Worm (Caenorhabditis elegans) whole organism, L1 larva: Measurements from ENCODE around the gene W03F9.2.

Experiments
- F16B12.6 ChIP-seq: fragments of 150-350 bp; optimal IDR thresholded peaks from 2 replicates; lab custom pipeline; 2014; ENCODE audit warnings: missing biosample characterization, missing genetic modification characterization
- alr-1 ChIP-seq: fragments of 200-800 bp; sonication (Bioruptor generic); optimal IDR thresholded peaks from 2 replicates; lab custom pipeline; 2018; ENCODE audit warnings: borderline replicate concordance, mild to moderate bottlenecking, missing genetic modification characterization, missing compliant biosample characterization
- blmp-1 ChIP-seq: fragments of 150-350 bp; optimal IDR thresholded peaks from 2 replicates; lab custom pipeline; 2014; ENCODE audit warnings: missing biosample characterization, missing genetic modification characterization
- ceh-82 ChIP-seq, 3 experiments: fragments of 150-350 bp in 1 of 3; sonication (generic microtip) in 2 of 3; optimal IDR thresholded peaks; 2 replicates each; lab custom pipeline; 2014 to 2017; ENCODE audit warnings: missing biosample characterization in 3 of 3, missing genetic modification characterization in 3 of 3
- ces-1 ChIP-seq: fragments of 150-350 bp; optimal IDR thresholded peaks from 2 replicates; lab custom pipeline; 2014; ENCODE audit warnings: missing biosample characterization, missing genetic modification reagents, missing genetic modification characterization
- dpl-1 ChIP-seq, 3 experiments: fragments of 150-350 bp in 2 of 3; sonication (generic microtip) in 1 of 3; optimal IDR thresholded peaks; 2 replicates each; lab custom pipeline; 2014 to 2017; ENCODE audit warnings: missing biosample characterization in 3 of 3, missing genetic modification characterization in 3 of 3, missing genetic modification reagents in 3 of 3
- dsc-1 ChIP-seq: sonication (generic microtip); optimal IDR thresholded peaks from 2 replicates; lab custom pipeline; 2016; ENCODE audit warnings: mild to moderate bottlenecking, missing genetic modification characterization, missing compliant biosample characterization
- efl-1 ChIP-seq, 4 experiments: fragments of 150-350 bp; optimal IDR thresholded peaks in 3 of 4; peaks in 1 of 4; 1 replicate in 1 of 4; 2 replicates in 3 of 4; lab custom pipeline; 2014; ENCODE audit warnings: missing biosample characterization in 2 of 4, missing genetic modification characterization in 2 of 4, missing genetic modification reagents in 2 of 4
- egl-27 ChIP-seq, 2 experiments: fragments of 150-350 bp in 1 of 2; sonication (generic microtip); optimal IDR thresholded peaks; 3 replicates each; lab custom pipeline; 2017 to 2018; ENCODE audit warnings: missing biosample characterization in 2 of 2, missing genetic modification characterization in 2 of 2, missing genetic modification reagents in 2 of 2
- fkh-4 ChIP-seq: sonication (generic microtip); optimal IDR thresholded peaks from 2 replicates; lab custom pipeline; 2016; ENCODE audit warnings: missing compliant biosample characterization, missing genetic modification characterization, borderline replicate concordance
- fkh-8 ChIP-seq: sonication (generic microtip); optimal IDR thresholded peaks from 2 replicates; lab custom pipeline; 2016; ENCODE audit warnings: mild to moderate bottlenecking, missing genetic modification characterization, missing compliant biosample characterization
- fos-1 ChIP-seq: fragments of 150-350 bp; optimal IDR thresholded peaks from 2 replicates; lab custom pipeline; 2014; ENCODE audit warnings: missing biosample characterization, missing genetic modification characterization
- hpl-2 ChIP-seq: fragments of 150-350 bp; optimal IDR thresholded peaks from 2 replicates; lab custom pipeline; 2014; ENCODE audit warnings: missing biosample characterization, missing genetic modification reagents, missing genetic modification characterization
- isw-1 ChIP-seq: fragments of 200-800 bp; sonication (Bioruptor generic); IDR thresholded peaks from 2 replicates; pipeline ENCODE4 v1.3.6; 2022; ENCODE audit warnings: missing genetic modification characterization, missing compliant biosample characterization
- jun-1 ChIP-seq: fragments of 150-350 bp; optimal IDR thresholded peaks from 2 replicates; lab custom pipeline; 2014; ENCODE audit warnings: missing biosample characterization, missing genetic modification reagents, missing genetic modification characterization
- lin-14 ChIP-seq: fragments of 200-800 bp; sonication (Bioruptor generic); optimal IDR thresholded peaks from 2 replicates; lab custom pipeline; 2018; ENCODE audit warnings: mild to moderate bottlenecking, missing genetic modification characterization, moderate library complexity, missing compliant biosample characterization
- lin-35 ChIP-seq, 2 experiments: fragments of 150-350 bp; optimal IDR thresholded peaks; 2 replicates each; lab custom pipeline; 2014; ENCODE audit warnings: missing biosample characterization in 2 of 2, missing genetic modification characterization in 2 of 2, missing genetic modification reagents in 2 of 2
- lin-39 ChIP-seq: fragments of 150-350 bp; optimal IDR thresholded peaks from 2 replicates; lab custom pipeline; 2014; ENCODE audit warnings: missing biosample characterization, missing genetic modification reagents, missing genetic modification characterization
- lir-3 ChIP-seq: sonication (generic microtip); optimal IDR thresholded peaks from 2 replicates; lab custom pipeline; 2016; ENCODE audit warnings: mild to moderate bottlenecking, missing genetic modification characterization, moderate library complexity, missing compliant biosample characterization; ENCODE audit not compliant: poor library complexity
- lsy-2 ChIP-seq, 2 experiments: fragments of 150-350 bp; optimal IDR thresholded peaks; 2 replicates each; lab custom pipeline; 2014; ENCODE audit warnings: missing biosample characterization in 2 of 2, missing genetic modification characterization in 2 of 2
- mdl-1 ChIP-seq, 2 experiments: fragments of 150-350 bp; optimal IDR thresholded peaks; 2 replicates each; lab custom pipeline; 2014 to 2017; ENCODE audit warnings: missing biosample characterization in 2 of 2, missing genetic modification characterization in 2 of 2, inconsistent platforms in 1 of 2
- mef-2 ChIP-seq: fragments of 150-350 bp; optimal IDR thresholded peaks from 2 replicates; lab custom pipeline; 2014; ENCODE audit warnings: missing biosample characterization, missing genetic modification characterization
- mep-1 ChIP-seq: fragments of 150-350 bp; optimal IDR thresholded peaks from 2 replicates; lab custom pipeline; 2014; ENCODE audit warnings: missing biosample characterization, missing genetic modification characterization
- nhr-12 ChIP-seq: sonication (generic microtip); optimal IDR thresholded peaks from 2 replicates; lab custom pipeline; 2017; ENCODE audit warnings: missing biosample characterization, missing genetic modification characterization
- nhr-20 ChIP-seq: sonication (generic microtip); optimal IDR thresholded peaks from 2 replicates; lab custom pipeline; 2016; ENCODE audit warnings: mild to moderate bottlenecking, missing genetic modification characterization, missing compliant biosample characterization
- nhr-71 ChIP-seq: sonication (generic microtip); optimal IDR thresholded peaks from 2 replicates; lab custom pipeline; 2016; ENCODE audit warnings: mild to moderate bottlenecking, missing genetic modification characterization, moderate library complexity, missing compliant biosample characterization
- nhr-76 ChIP-seq: sonication (generic microtip); optimal IDR thresholded peaks from 2 replicates; lab custom pipeline; 2017; ENCODE audit warnings: missing biosample characterization, missing genetic modification characterization
- nhr-77 ChIP-seq: fragments of 150-350 bp; optimal IDR thresholded peaks from 2 replicates; lab custom pipeline; 2014; ENCODE audit warnings: missing biosample characterization, missing genetic modification characterization
- nhr-90 ChIP-seq: sonication (generic microtip); optimal IDR thresholded peaks from 2 replicates; lab custom pipeline; 2016; ENCODE audit warnings: mild to moderate bottlenecking, missing genetic modification characterization, missing compliant biosample characterization; ENCODE audit not compliant: poor library complexity
- pag-3 ChIP-seq: sonication (generic microtip); optimal IDR thresholded peaks from 2 replicates; lab custom pipeline; 2017; ENCODE audit warnings: missing genetic modification characterization, mild to moderate bottlenecking, missing compliant biosample characterization, antibody characterized with exemption, borderline replicate concordance; ENCODE audit not compliant: insufficient read depth
- pax-3 ChIP-seq: fragments of 200-800 bp; sonication (Bioruptor generic); optimal IDR thresholded peaks from 2 replicates; lab custom pipeline; 2018; ENCODE audit warnings: mild to moderate bottlenecking, missing genetic modification characterization, moderate library complexity, missing compliant biosample characterization
- rnt-1 ChIP-seq: sonication (generic microtip); optimal IDR thresholded peaks from 2 replicates; lab custom pipeline; 2016; ENCODE audit warnings: mild to moderate bottlenecking, missing genetic modification characterization, moderate library complexity, missing compliant biosample characterization
- snu-23 ChIP-seq: sonication (generic microtip); optimal IDR thresholded peaks from 2 replicates; lab custom pipeline; 2016; ENCODE audit warnings: missing genetic modification characterization, missing compliant biosample characterization
- sup-37 ChIP-seq: fragments of 200-800 bp; sonication (Bioruptor generic); optimal IDR thresholded peaks from 2 replicates; lab custom pipeline; 2018; ENCODE audit warnings: mild to moderate bottlenecking, missing genetic modification characterization, missing compliant biosample characterization
- swsn-7 ChIP-seq: sonication (generic microtip); optimal IDR thresholded peaks from 2 replicates; lab custom pipeline; 2016; ENCODE audit warnings: missing genetic modification characterization, missing compliant biosample characterization
- tbx-2 ChIP-seq: sonication (generic microtip); optimal IDR thresholded peaks from 2 replicates; lab custom pipeline; 2016; ENCODE audit warnings: missing genetic modification characterization, missing compliant biosample characterization
- unc-30 ChIP-seq: sonication (generic microtip); optimal IDR thresholded peaks from 2 replicates; lab custom pipeline; 2017; ENCODE audit warnings: missing biosample characterization, missing genetic modification characterization
- unc-86 ChIP-seq: sonication (generic microtip); optimal IDR thresholded peaks from 2 replicates; lab custom pipeline; 2016; ENCODE audit warnings: missing genetic modification characterization, missing compliant biosample characterization
- xbp-1 ChIP-seq: sonication (generic microtip); optimal IDR thresholded peaks from 2 replicates; lab custom pipeline; 2016; ENCODE audit warnings: missing genetic modification characterization, missing compliant biosample characterization
- zip-4 ChIP-seq: fragments of 200-800 bp; sonication (Bioruptor generic); optimal IDR thresholded peaks from 2 replicates; lab custom pipeline; 2018; ENCODE audit warnings: mild to moderate bottlenecking, missing genetic modification characterization, moderate library complexity, missing compliant biosample characterization
- ztf-4 ChIP-seq: fragments of 150-350 bp; optimal IDR thresholded peaks from 2 replicates; lab custom pipeline; 2014; ENCODE audit warnings: missing biosample characterization, missing genetic modification characterization

W03F9.2 gene

ce11 chrV:156044-156869, 28.4 kb upstream of the W03F9.2 start, which contains the start of gene ttb-1 (continued):
- TF ChIP-seq F16B12.6 (tag; lab: Kevin White, UChicago) (peak; percentile 63), lin-39 (no peak), efl-1 (optimal IDR thresholded peaks at IDR 0.05; lab: Kevin White, UChicago) (peak; percentile 46 to 95), efl-1 (GFP tag; optimal IDR thresholded peaks at IDR 0.05 in 1 of 2; lab: Kevin White, UChicago) (peak; percentile 97 to 99), isw-1 (GFP tag; lab: Robert Waterston, UW) (peak; percentile 15; the same call in 1 of the 2 replicates), hpl-2 (GFP tag; lab: Kevin White, UChicago) (no peak), dpl-1 (GFP tag; optimal IDR thresholded peaks at IDR 0.05; lab: Kevin White, UChicago) (peak; percentile 91 to 97 (median 96)), tbx-2 (peak; percentile 48), ceh-82 (tag; optimal IDR thresholded peaks at IDR 0.05; lab: Kevin White, UChicago) (peak; percentile 31 to 53 (median 51)), xbp-1 (tag; lab: Kevin White, UChicago) (peak; percentile 52), fkh-4 (tag; lab: Kevin White, UChicago) (peak; percentile 27), fkh-8 (tag; lab: Kevin White, UChicago) (peak; percentile 28), nhr-20 (tag; lab: Kevin White, UChicago) (peak; percentile 57), nhr-76 (tag; lab: Kevin White, UChicago) (no peak), rnt-1 (tag; lab: Kevin White, UChicago) (peak; percentile 54), sup-37 (no peak), nhr-90 (tag; lab: Kevin White, UChicago) (peak; percentile 33), unc-30 (tag; lab: Kevin White, UChicago) (no peak), lir-3 (tag; lab: Kevin White, UChicago) (no peak), mep-1 (tag; lab: Kevin White, UChicago) (peak; percentile 55), blmp-1 (tag; lab: Kevin White, UChicago) (peak; percentile 37), dsc-1 (tag; lab: Kevin White, UChicago) (peak; percentile 64), mdl-1 (tag; optimal IDR thresholded peaks at IDR 0.05; lab: Kevin White, UChicago) (peak in 1 of 2 experiments; percentile 43), ztf-4 (tag; lab: Kevin White, UChicago) (no peak), snu-23 (GFP tag; lab: Kevin White, UChicago) (peak; percentile 70), pax-3 (tag; lab: Kevin White, UChicago) (no peak), lsy-2 (tag; optimal IDR thresholded peaks at IDR 0.05; lab: Kevin White, UChicago) (peak; percentile 59 to 84), egl-27 (tag; optimal IDR thresholded peaks at IDR 0.05; lab: Kevin White, UChicago) (no peak), fos-1 (tag; lab: Kevin White, UChicago) (peak; percentile 51), zip-4 (no peak), mef-2 (tag; lab: Kevin White, UChicago) (no peak), pag-3 (no peak), lin-35 (GFP tag; optimal IDR thresholded peaks at IDR 0.05; lab: Kevin White, UChicago) (peak; percentile 95 to 98), swsn-7 (peak; percentile 44), nhr-77 (tag; lab: Kevin White, UChicago) (no peak), nhr-12 (tag; lab: Kevin White, UChicago) (no peak), unc-86 (tag; lab: Kevin White, UChicago) (peak; percentile 38), ces-1 (GFP tag; lab: Kevin White, UChicago) (no peak), alr-1 (tag; lab: Kevin White, UChicago) (no peak), jun-1 (tag; lab: Kevin White, UChicago) (no peak), lin-14 (GFP tag; lab: Kevin White, UChicago) (no peak), nhr-71 (tag; lab: Kevin White, UChicago) (peak; percentile 74)
